Worm (Caenorhabditis elegans): ENCODE measurements around the gene pals-17.

DNA sequence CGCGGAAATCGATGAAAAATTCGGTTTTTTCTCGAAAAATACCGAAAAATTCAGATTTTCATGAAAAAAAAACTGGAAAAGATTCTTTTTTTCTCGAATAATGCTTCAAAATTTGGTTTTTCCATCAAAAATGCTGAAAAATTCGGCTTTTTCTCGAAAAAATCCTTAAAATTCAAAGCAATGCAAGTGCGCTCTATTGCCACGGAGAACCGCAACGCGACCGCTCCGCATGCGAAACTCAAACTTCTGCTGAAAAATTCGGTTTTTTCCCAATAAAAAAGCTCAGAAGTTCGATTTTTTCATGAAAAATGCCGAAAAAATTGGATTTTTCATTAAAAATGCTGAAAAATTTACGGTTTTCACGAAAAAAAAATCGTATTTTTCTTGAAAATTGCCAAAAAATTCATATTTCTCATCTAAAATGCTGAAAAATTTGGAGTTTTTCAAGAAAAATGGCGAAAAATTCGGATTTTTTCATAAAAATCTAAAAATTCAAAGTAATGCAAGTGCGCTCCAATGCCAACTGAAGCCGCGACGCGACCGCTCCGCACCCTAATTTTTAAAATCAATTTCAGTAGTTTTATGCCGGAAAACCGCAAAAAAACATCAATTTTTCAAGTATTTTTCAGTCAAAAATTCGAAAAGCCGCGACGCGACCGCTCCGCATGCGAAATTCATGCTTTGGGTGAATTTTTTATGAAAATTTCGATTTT is 21.6 kb upstream of the pals-17 start:
- no peak for TF ChIP-seq sma-9 (GFP tag; optimal IDR thresholded peaks at IDR 0.05)
- TF ChIP-seq sma-9 (tag; optimal IDR thresholded peaks at IDR 0.05) = no peak
- TF ChIP-seq skn-1 (tag; optimal IDR thresholded peaks at IDR 0.05) = no peak
- TF ChIP-seq ceh-16 (tag; optimal IDR thresholded peaks at IDR 0.05) = no peak
- no peak for TF ChIP-seq nhr-10 (tag; optimal IDR thresholded peaks at IDR 0.05)
- TF ChIP-seq C34F6.9 (tag; optimal IDR thresholded peaks at IDR 0.05) = no peak
- TF ChIP-seq nhr-25 (tag; optimal IDR thresholded peaks at IDR 0.05) = no peak
- TF ChIP-seq egl-27 (tag; optimal IDR thresholded peaks at IDR 0.05) = no peak
- no peak for TF ChIP-seq snpc-4 (tag; optimal IDR thresholded peaks at IDR 0.05)
- no peak for TF ChIP-seq lin-13 (GFP tag; optimal IDR thresholded peaks at IDR 0.05)

Measured in whole organism, L2 larva.